Fruit fly (Drosophila melanogaster) whole organism: Measurements from ENCODE around the gene CG4291.

ENCODE experiments used
- CG8478 ChIP-seq: fragments of >200 bp; optimal IDR thresholded peaks from 2 replicates; lab custom pipeline; 2018; ENCODE audit warnings: inconsistent platforms
- Dll ChIP-seq: fragments of >200 bp; optimal IDR thresholded peaks from 2 replicates; lab custom pipeline; 2017
- EcR ChIP-seq, 2 experiments: fragments of >200 bp; optimal IDR thresholded peaks; 2 replicates each; lab custom pipeline; 2017; ENCODE audit warnings: missing biosample characterization in 2 of 2, missing genetic modification characterization in 2 of 2, missing genetic modification reagents in 2 of 2
- pan ChIP-seq: fragments of >200 bp; optimal IDR thresholded peaks from 2 replicates; lab custom pipeline; 2017
- psq ChIP-seq: fragments of >200 bp; optimal IDR thresholded peaks from 2 replicates; lab custom pipeline; 2017
- usp ChIP-seq: fragments of >200 bp; optimal IDR thresholded peaks from 2 replicates; lab custom pipeline; 2017; ENCODE audit warnings: missing biosample characterization, missing genetic modification characterization, mixed read lengths

CG4291 gene

DNA sequence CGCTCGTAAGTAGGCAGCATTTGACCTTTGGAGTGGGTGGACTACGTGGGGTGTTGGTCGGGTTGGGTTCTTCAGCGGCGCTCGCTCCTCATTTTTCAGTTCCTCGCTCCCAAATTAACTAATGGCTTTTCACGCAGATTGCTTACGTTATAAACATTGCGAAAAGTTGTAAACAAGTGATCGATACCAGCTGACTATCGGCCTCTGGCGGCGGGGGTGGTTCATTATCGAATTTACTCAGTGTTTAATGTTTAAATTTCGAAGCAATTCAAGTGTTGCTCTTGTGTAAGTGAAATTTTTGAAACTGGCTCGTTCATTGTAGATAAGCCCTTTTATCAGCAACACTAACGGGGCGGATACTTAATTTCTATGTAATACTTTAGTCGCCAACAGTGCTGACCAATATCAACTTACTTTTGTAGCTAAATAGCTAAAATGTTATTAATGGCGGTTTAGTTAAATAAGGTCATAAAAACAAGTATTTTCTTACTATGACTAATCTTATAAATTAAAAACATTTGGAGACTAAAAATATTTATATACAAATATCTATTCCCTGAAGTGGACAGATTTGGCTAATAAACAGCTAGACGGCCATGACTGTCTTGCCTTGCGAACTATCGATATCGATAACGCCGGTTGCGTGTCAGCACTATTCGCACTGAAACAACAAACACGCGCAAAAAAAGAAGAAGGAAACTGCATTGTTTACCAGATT, 33.1 kb downstream of the CG4291 start, which contains the start of the genes PGAP2 and Clp:
TSS of gene PGAP2 (minus strand) at position 194 of the 718 bp plus-strand sequence.
TSS of gene Clp (plus strand) at position 650 of the 718 bp plus-strand sequence.
- TF ChIP-seq usp (GFP tag; lab: Kevin White, UChicago), result no peak
- TF ChIP-seq pan (lab: Kevin White, UChicago), result no peak
- no peak for TF ChIP-seq EcR (GFP tag; optimal IDR thresholded peaks at IDR 0.05; lab: Kevin White, UChicago)
- TF ChIP-seq psq (lab: Kevin White, UChicago), result no peak
- no peak for TF ChIP-seq Dll (lab: Kevin White, UChicago)
- no peak for TF ChIP-seq CG8478

DNA sequence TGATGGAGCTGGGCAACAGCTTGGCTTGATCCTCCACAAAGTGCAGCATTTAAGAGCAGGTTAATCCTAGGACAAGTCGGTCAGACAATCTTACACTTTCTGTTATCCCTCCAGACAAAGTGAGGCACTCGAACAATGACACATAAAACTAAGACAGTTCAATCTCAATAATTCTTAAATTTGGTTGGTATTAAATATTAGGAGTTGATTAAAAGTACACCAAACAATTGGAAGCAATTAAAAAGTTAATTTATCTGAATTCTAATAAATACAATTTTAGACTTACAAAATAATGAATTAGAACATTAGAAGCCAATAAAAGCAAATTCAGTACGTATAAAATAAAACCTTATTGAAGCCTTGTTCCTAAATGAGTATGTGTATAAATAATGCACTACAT, 34.7 kb downstream of the CG4291 start, which contains the start of gene CG15880:
TSS of gene CG15880 (minus strand) at position 101 of the 400 bp plus-strand sequence.
- no peak for TF ChIP-seq Dll (lab: Kevin White, UChicago)
- TF ChIP-seq EcR (GFP tag; optimal IDR thresholded peaks at IDR 0.05; lab: Kevin White, UChicago), result no peak
- no peak for TF ChIP-seq pan (lab: Kevin White, UChicago)
- TF ChIP-seq psq (lab: Kevin White, UChicago), result no peak
- no peak for TF ChIP-seq usp (GFP tag; lab: Kevin White, UChicago)
- TF ChIP-seq CG8478, result no peak

DNA sequence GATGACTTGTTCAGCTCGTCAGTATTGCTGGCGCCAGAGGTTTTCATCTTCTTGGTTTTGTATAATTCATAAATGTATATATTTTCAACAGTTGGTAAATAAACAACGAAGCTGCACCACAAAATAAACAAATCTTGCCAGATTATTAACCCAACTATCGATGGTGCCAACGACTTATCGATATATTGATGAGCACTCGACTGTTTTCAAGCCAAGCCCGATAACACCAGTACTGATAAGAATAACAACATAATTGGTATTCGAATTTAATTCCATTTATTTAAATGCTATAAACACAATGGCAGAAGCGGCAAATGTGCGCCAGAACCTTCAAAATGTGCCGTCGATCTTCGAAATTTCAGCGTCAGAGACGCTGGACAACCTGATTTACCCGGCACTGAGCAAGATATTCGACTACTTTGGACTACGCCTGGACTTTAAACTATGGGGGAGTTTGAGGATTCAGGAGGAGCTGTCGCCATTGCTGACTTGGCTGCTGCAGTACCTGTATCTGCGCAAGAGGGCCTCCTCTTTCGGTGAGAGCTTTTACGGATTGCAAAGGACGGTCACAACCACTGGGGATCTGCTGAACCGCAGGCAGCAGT, 36.6 kb downstream of the CG4291 start, which contains the start of the genes Saf6 and Pex12:
TSS of gene Saf6 (minus strand) at position 166 of the 605 bp plus-strand sequence.
TSS of gene Pex12 (plus strand) at position 209 of the 605 bp plus-strand sequence.
- TF ChIP-seq EcR (GFP tag; optimal IDR thresholded peaks at IDR 0.05; lab: Kevin White, UChicago) (no peak), pan (lab: Kevin White, UChicago) (no peak), Dll (lab: Kevin White, UChicago) (no peak), usp (GFP tag; lab: Kevin White, UChicago) (no peak), CG8478 (no peak), psq (lab: Kevin White, UChicago) (no peak)

DNA sequence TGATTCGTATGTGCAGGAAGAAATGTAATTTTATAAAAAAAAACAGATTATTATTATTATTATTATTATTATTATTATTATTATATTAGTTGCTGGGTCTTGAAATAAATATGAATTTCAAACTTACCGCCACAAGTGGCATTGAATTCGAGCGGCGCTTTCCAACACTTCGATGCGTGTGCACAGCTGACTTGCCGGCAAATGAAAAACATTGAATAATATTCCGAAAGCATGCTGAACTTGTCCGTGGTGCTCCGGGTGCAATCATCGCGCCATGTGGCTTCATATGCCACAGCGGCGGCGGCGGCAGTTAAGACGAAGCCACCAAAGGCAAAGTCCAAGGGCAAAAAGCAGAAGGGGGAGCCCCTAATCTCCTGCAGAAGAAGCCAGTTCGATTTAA, 41.1 kb downstream of the CG4291 start, which contains the start of gene Dbp21E2:
TSS of gene Dbp21E2 (plus strand) at position 180 of the 400 bp plus-strand sequence.
- TF ChIP-seq Dll (lab: Kevin White, UChicago) (no peak), psq (lab: Kevin White, UChicago) (no peak)

DNA sequence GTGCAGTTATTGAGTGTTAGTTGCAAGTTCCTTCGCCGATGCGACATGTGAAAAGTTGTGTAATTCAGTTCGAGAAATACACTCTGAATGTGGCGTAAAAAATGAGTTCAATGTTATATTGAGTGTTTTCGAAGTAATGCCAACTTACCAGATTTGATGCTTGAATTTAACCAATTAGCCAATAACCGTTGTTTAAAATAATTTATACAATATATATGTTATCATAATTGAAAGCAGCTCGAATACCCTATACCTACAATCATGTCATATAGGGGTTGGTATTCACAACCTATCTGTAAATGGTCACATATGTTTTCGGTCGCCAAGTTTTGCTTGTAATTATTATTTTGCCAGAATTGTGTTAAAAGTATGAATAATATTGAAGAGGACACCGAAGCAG, 42.3 kb downstream of the CG4291 start, which contains the start of gene Nnf1b:
TSS of gene Nnf1b (plus strand) at position 301 of the 400 bp plus-strand sequence.
- TF ChIP-seq EcR (GFP tag; optimal IDR thresholded peaks at IDR 0.05; lab: Kevin White, UChicago) (no peak), usp (GFP tag; lab: Kevin White, UChicago) (no peak), pan (lab: Kevin White, UChicago) (no peak), CG8478 (no peak), psq (lab: Kevin White, UChicago) (no peak), Dll (lab: Kevin White, UChicago) (no peak)
